Fruit fly (Drosophila melanogaster) whole organism, larva: ENCODE measurements around the gene CG31008.

ENCODE experiments used
- noc ChIP-seq: fragments of 200-800 bp; sonication (Bioruptor generic); optimal IDR thresholded peaks from 3 replicates; lab custom pipeline; 2019; ENCODE audit warnings: missing biosample characterization, mild to moderate bottlenecking, missing genetic modification characterization, moderate library complexity

Gene CG31008

DNA sequence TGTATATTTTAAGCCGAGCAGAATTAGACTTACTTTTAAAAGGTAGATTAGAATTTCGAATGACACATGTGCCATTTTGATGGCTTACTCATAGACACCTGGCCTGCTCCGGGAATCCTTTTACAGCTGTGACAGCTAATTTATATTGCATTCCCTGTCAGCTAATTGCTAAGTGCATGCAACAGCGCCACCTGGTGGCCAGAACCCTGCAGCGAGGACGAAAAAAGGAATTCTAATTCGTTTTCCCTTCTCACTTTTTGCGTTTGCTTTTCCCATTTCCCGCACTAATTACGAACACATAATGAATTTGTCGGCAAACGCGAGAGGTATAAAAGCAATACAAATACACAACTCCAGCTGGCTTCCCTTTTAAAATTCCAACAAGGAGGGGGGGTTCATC is at the start of gene CG31008:
Gene CG31008 (minus strand): TSS at position 59 of the 400 bp plus-strand sequence.
- no peak for TF ChIP-seq noc (tag; lab: Kevin White, UChicago)

dm6 chr3R:31038473-31039424 is 48.9 kb upstream of the CG31008 start, which contains the start of gene CanA1:
TSS of gene CanA1 (plus strand) at chr3R:31039374.
- TF ChIP-seq noc (tag; lab: Kevin White, UChicago), result peak; percentile 41

DNA sequence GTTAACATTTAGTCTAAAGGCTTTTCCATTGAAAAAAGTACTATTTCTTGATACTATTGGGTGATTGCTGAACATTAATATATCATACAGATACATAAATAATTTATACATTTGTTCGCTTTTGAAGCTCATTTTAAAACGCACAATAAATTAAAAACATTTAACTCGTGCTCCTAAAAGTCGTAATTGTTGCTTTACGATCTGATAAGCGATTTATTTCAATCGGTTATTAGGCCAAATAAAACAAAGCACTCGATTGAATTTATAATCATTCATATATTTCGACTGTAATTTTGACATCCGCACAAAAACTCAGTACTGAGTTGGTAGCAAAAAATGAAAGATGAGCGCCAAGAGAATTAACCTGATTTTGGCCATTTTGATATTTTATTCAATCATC is 45.2 kb upstream of the CG31008 start, which contains the start of gene CG33773:
Gene CG33773 (plus strand): TSS at position 301 of the 400 bp plus-strand sequence.
- TF ChIP-seq noc (tag; lab: Kevin White, UChicago), result no peak

DNA sequence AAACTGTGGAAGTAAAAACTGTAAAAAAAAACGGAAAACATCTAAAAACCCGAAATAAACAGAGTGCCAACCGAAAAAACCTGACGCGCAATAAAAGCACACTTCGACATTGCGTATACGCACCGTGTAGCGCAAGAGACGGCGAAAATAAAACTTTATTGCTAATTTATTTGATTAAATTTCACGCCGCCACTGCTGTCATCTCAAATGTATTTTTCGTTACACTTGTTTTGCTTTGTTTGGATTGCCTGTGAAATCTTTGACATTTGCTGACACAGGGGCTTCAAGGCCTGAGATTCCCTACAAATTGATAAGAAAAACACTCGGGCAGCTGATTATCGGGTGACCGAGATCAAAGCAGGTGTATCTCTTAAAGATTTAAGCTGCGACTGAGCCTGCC is 31.0 kb upstream of the CG31008 start:
- TF ChIP-seq noc (tag; lab: Kevin White, UChicago), result no peak

dm6 chr3R:31019662-31020061 is 29.9 kb upstream of the CG31008 start:
- no peak for TF ChIP-seq noc (tag; lab: Kevin White, UChicago)

- TF ChIP-seq noc (tag; lab: Kevin White, UChicago), result no peak
Observed at dm6 chr3R:31016715-31017114, 26.9 kb upstream of the CG31008 start, which contains the start of gene 5-HT7. TSS of gene 5-HT7 (minus strand) at chr3R:31016875.

dm6 chr3R:31010086-31010485 is 20.3 kb upstream of the CG31008 start:
- TF ChIP-seq noc (tag; lab: Kevin White, UChicago), result peak; percentile 53

DNA sequence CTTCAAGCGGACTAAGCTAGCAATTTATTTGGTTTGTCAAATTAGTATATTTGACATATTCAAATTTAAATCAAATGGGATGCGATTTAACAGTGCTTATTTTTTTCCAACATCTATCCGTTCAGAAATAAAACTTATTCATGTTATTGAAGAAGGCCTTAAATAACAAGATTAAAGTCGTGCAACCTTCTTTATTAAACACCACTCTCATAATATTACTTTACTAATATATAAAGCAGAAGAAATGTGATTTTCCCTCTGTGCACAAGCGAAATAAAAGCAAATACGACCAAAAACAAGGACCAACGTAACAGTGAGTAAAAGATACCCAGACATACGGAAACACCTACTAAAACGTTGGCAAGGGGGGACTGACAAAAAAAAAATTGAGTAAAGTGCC is 16.8 kb upstream of the CG31008 start:
- no peak for TF ChIP-seq noc (tag; lab: Kevin White, UChicago)

DNA sequence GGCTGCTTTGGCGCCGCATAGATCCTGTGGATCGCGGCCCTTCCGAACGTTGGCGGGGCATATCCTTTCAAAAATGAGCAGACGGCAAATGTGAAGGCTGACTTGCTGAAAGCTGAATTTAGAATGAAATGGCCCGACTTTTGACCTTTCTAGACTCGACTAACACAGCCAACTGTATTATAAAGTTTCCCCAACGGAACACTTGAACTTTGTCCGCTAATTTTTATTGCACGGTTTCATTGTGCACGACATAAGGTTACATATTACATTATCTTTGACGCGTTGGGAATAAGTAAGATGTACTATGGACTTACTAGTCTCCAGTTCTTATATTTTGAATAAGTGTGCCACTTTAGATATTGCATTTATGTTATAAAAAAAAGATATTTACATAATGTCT is 2.6 kb upstream of the CG31008 start, which contains the start of gene CG31007:
Gene CG31007 (minus strand): TSS at position 101 of the 400 bp plus-strand sequence.
- TF ChIP-seq noc (tag; lab: Kevin White, UChicago), result no peak

- no peak for TF ChIP-seq noc (tag; lab: Kevin White, UChicago)
Observed at dm6 chr3R:30964220-30964619, 25.6 kb downstream of the CG31008 start, which contains the start of gene Ctr1C. TSS of gene Ctr1C (minus strand) at chr3R:30964320.

DNA sequence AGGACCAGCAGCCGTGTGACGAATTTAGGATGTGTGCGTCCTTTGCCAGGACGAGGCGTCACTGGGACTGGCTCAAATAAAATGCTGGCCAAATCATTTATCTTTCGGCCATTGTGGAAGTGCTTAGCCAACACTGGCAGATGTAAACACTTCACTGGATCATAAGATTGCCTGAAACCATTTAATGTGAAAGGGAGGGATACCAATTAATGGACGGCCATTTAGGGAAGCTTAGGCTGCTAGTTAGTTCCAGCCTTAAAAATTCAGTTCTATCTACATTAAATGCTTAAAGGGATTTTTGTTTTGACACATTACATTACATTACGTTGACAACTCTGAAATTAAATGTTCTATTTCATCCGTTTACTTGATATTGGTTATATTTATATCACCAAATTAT is 30.4 kb downstream of the CG31008 start, which contains the start of gene CG15548:
Gene CG15548 (plus strand): TSS at position 301 of the 400 bp plus-strand sequence.
- TF ChIP-seq noc (tag; lab: Kevin White, UChicago), result no peak

DNA sequence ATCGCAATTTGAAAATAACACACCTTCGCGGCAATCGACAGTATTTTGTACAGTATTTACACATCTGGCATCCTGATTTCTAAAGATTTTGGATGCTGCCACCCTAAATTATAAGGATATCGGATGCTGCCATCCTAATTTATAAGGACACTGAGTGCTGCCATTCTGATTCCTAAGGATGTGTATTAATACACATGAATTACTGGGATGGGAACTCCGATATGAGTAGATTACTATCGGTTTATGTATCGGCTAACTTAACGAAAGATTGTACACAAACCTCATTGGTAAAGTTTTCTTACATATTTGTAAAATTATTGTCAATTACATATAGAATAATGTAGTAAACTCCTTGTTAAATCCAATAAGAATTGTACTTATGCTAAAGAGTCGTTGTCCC is 43.5 kb downstream of the CG31008 start:
- no peak for TF ChIP-seq noc (tag; lab: Kevin White, UChicago)

DNA sequence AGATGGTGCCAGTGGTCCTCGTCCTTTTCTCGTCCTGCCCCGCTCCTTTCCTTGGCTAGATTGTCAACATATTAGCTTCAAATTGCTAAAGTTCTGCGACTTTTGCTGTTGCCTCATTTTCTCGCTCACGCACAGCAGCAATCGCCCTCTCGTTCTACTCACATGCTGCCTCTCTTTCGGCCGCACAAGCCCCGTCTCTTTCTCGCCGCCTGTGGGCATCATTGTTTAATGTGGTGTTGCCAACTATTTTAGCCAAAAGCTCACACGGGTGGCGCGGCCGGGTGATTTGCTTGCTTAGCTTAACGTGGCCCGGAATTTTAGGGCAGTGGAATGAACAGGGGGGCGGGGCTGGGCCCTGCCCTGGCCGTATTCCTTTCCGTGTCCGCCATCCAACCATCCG is 49.6 kb downstream of the CG31008 start:
- no peak for TF ChIP-seq noc (tag; lab: Kevin White, UChicago)
